Worm (Caenorhabditis elegans): ENCODE results near the gene srlf-26.

Gene srlf-26

DNA sequence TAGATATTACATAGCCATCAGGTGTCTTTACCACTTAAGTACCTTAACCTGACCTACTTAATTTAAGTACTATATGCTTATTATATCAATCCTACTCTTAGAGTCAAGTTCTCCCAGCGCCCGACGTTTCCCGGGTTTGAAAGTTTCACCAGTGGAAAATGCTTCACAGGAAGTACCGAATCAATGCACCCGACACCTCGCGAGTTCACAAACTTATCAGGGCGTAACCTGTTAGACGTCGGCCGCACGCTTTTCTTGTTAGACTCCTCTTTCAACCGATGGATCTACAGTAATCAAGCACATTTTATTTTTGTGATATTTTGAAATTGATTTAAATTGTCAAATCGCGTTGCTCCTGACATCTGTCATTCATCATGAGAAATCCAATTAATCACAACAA lies 16.6 kb downstream of the srlf-26 start:
- TF ChIP-seq Y105C5A.15 (GFP tag; IDR thresholded peaks at IDR 0.05): no peak
- TF ChIP-seq saeg-2 (GFP tag; IDR thresholded peaks at IDR 0.05): no peak
- TF ChIP-seq dmd-9 (GFP tag; IDR thresholded peaks at IDR 0.05): no peak
- no peak for TF ChIP-seq nhr-41 (GFP tag; IDR thresholded peaks at IDR 0.05)
- no peak for TF ChIP-seq gei-8 (GFP tag; optimal IDR thresholded peaks at IDR 0.05)

DNA sequence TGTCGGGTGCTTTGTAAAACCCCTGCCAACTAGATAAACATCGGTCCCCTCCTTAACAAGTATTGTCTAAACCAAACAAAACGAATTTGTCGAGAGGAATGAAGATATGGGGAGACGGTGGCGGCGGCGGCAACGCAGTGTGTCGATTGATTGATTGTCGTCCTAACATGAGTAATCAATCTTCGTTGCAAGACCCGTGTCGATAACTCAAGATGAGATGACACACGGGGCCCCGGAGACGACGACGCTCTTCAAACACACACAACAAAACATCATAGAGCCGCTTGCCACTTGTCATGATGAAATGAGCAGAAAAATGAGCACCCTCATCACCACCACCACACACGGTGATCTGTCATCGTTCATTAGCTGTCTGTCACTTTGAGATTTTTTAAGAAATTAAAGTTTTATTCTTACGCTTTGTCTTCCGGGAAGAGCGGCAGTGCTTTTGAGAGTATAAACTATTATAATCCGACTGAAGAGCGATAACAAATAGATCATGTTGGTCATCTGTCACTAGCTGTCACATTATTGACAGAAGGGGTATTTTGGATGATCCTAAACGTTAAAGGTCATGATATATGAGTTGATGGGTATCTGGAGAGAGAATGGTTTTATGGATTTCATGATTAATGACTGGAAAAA lies 17.1 kb downstream of the srlf-26 start:
- no peak for TF ChIP-seq pha-4 (GFP tag; IDR thresholded peaks at IDR 0.05)
- TF ChIP-seq pha-4 (tag; optimal IDR thresholded peaks at IDR 0.05): no peak
- TF ChIP-seq ctbp-1 (GFP tag; IDR thresholded peaks at IDR 0.05): no peak
- TF ChIP-seq aha-1 (tag): no peak
- TF ChIP-seq F37D6.2 (tag; optimal IDR thresholded peaks at IDR 0.05): no peak
- TF ChIP-seq ama-1 (optimal IDR thresholded peaks at IDR 0.05): no peak
- TF ChIP-seq F44E2.7 (GFP tag; IDR thresholded peaks at IDR 0.05): no peak
- TF ChIP-seq nhr-42 (GFP tag; IDR thresholded peaks at IDR 0.05): no peak
- peak; percentile 12 for TF ChIP-seq mes-2 (tag; optimal IDR thresholded peaks at IDR 0.05; ENCODE audit: poor library complexity, severe bottlenecking)
- peak; percentile 10 for TF ChIP-seq hlh-11 (tag; optimal IDR thresholded peaks at IDR 0.05)
- TF ChIP-seq ztf-11 (tag; optimal IDR thresholded peaks at IDR 0.05): no peak
- no peak for TF ChIP-seq aly-2 (tag; optimal IDR thresholded peaks at IDR 0.05)
- TF ChIP-seq F49E8.2 (tag; optimal IDR thresholded peaks at IDR 0.05; ENCODE audit: borderline replicate concordance): no peak
- TF ChIP-seq snpc-1.2 (GFP tag; IDR thresholded peaks at IDR 0.05): no peak
- TF ChIP-seq tra-1 (GFP tag; IDR thresholded peaks at IDR 0.05): peak; percentile 37; the same call in 1 of the 2 replicates
- TF ChIP-seq fkh-10 (GFP tag; optimal IDR thresholded peaks at IDR 0.05): no peak
- peak; percentile 8 for TF ChIP-seq hlh-30 (tag; optimal IDR thresholded peaks at IDR 0.05; ENCODE audit: insufficient read depth)
- TF ChIP-seq daf-16 (GFP tag; optimal IDR thresholded peaks at IDR 0.05): peak in 1 of 2 experiments; percentile 9
- no peak for TF ChIP-seq daf-16 (tag; optimal IDR thresholded peaks at IDR 0.05)
- TF ChIP-seq nhr-11 (tag; optimal IDR thresholded peaks at IDR 0.05): no peak
- no peak for TF ChIP-seq ceh-62 (tag; optimal IDR thresholded peaks at IDR 0.05)
- TF ChIP-seq ZK546.5 (tag; optimal IDR thresholded peaks at IDR 0.05): no peak
- peak in 1 of 2 experiments; percentile 100 for TF ChIP-seq unc-62 (GFP tag; optimal IDR thresholded peaks at IDR 0.05 in 1 of 2)
- peak; percentile 82 for TF ChIP-seq unc-62 (tag; optimal IDR thresholded peaks at IDR 0.05)
- TF ChIP-seq hmg-1.1 (GFP tag; IDR thresholded peaks at IDR 0.05): 0 out of 2 replicates have a peak, but pooled peaks have one; percentile 21
- no peak for TF ChIP-seq nhr-41 (GFP tag; IDR thresholded peaks at IDR 0.05)
- TF ChIP-seq ceh-20 (GFP tag; IDR thresholded peaks at IDR 0.05): peak; percentile 95

DNA sequence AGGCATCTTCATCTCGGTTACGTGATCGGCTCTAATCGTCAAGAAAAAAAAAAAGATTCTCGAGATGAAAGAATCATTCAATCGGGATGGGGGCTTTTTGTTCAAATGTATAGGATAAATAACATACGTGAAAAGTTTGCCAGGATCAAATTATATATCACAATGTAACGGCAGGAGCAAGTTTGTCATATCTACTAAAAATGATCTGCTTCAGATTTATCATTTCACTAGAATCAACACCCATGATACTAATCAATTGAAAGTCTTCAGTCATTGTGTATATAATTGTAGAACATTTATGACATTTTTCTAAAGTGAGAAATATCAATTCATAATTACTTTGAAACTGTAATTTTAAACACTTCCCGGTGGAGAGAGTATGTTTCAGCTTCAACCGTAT lies 18.2 kb downstream of the srlf-26 start:
- TF ChIP-seq aha-1 (tag) (peak; percentile 72), unc-62 (GFP tag; optimal IDR thresholded peaks at IDR 0.05 in 1 of 2) (peak in 1 of 2 experiments; percentile 61), unc-62 (tag; optimal IDR thresholded peaks at IDR 0.05) (no peak), dmd-8 (GFP tag; IDR thresholded peaks at IDR 0.05) (no peak)

ce11 chrIV:13698603-13699002 lies 19.9 kb downstream of the srlf-26 start, which contains the start of gene T23G4.127:
T23G4.127 (minus strand) TSS chrIV:13698703.
- TF ChIP-seq ceh-44 (GFP tag; IDR thresholded peaks at IDR 0.05) (no peak), lin-15B (tag; optimal IDR thresholded peaks at IDR 0.05) (no peak), nhr-76 (tag; optimal IDR thresholded peaks at IDR 0.05) (no peak), lin-29 (GFP tag; IDR thresholded peaks at IDR 0.05) (no peak), zip-11 (GFP tag; IDR thresholded peaks at IDR 0.05) (no peak), Y5F2A.4 (GFP tag; optimal IDR thresholded peaks at IDR 0.05) (no peak), hlh-11 (tag; optimal IDR thresholded peaks at IDR 0.05) (no peak), dmd-8 (GFP tag; IDR thresholded peaks at IDR 0.05) (no peak), nhr-6 (tag; optimal IDR thresholded peaks at IDR 0.05) (no peak), egl-43 (GFP tag; IDR thresholded peaks at IDR 0.05) (no peak), mes-2 (tag; optimal IDR thresholded peaks at IDR 0.05; ENCODE audit: poor library complexity, severe bottlenecking) (no peak)

All from whole organism, L4 larva.